Worm (Caenorhabditis elegans) whole organism, early embryonic: ENCODE results near the gene D2023.4.

ENCODE experiments used
- ama-1 ChIP-seq: fragments of 150-350 bp; optimal IDR thresholded peaks from 2 replicates; lab custom pipeline; 2014
- ceh-13 ChIP-seq: fragments of 200-800 bp; sonication (Bioruptor generic); optimal IDR thresholded peaks from 2 replicates; lab custom pipeline; 2018; ENCODE audit warnings: mild to moderate bottlenecking, missing genetic modification characterization, missing compliant biosample characterization
- hmg-4 ChIP-seq: fragments of 200-800 bp; sonication (Bioruptor generic); optimal IDR thresholded peaks from 2 replicates; lab custom pipeline; 2018; ENCODE audit warnings: mild to moderate bottlenecking, missing genetic modification characterization, missing compliant biosample characterization

DNA sequence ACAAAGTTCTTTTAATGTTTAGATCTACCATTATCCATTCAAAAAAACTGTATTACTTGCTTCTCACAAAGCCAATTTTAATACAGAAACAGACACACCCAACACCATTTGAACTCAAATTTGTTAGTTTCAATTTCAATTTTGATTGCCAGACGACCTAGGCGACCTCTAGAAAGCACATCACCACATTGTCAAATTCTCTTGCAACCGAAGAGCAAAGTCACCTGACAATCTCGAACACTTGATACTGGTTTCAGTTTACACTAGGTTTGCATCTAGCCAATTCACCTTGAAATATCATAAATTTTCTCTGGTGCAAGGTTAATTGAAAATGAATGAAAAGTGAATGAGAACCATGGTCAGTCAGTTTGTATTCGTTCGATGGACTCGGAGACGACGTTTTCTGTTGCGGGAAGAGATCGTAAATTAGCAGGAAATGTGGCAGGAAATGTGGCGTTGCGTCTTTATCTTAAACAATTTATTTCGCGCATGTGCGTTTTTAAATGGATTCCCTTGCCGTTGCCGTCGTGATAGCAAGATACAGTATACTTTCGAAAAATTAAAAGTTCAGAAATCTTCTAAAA is 28.2 kb downstream of the D2023.4 start:
- no peak for TF ChIP-seq hmg-4 (GFP tag; lab: Kevin White, UChicago)
- TF ChIP-seq ama-1 (lab: Kevin White, UChicago): no peak
- no peak for TF ChIP-seq ceh-13 (GFP tag; lab: Kevin White, UChicago)
